Worm (Caenorhabditis elegans): Measurements from ENCODE around the gene F31E3.6.

F31E3.6 gene

ce11 chrIII:6946382-6946781 is 35.5 kb upstream of the F31E3.6 start, which contains the start of gene let-711:
TSS of gene let-711 (plus strand) at chrIII:6946718.
- TF ChIP-seq pqm-1 (tag; optimal IDR thresholded peaks at IDR 0.05): no peak
- no peak for TF ChIP-seq unc-3 (GFP tag; conservative IDR thresholded peaks at IDR 0.05)
- no peak for TF ChIP-seq unc-3 (tag; optimal IDR thresholded peaks at IDR 0.05)
- TF ChIP-seq pros-1 (tag; optimal IDR thresholded peaks at IDR 0.05): no peak
- no peak for TF ChIP-seq mec-3 (tag; optimal IDR thresholded peaks at IDR 0.05; ENCODE audit: borderline replicate concordance)
- TF ChIP-seq fax-1 (tag; optimal IDR thresholded peaks at IDR 0.05): no peak
- no peak for TF ChIP-seq ceh-6 (GFP tag; optimal IDR thresholded peaks at IDR 0.05)
- TF ChIP-seq tbx-2 (tag; optimal IDR thresholded peaks at IDR 0.05): no peak
- no peak for TF ChIP-seq hlh-13 (GFP tag; optimal IDR thresholded peaks at IDR 0.05)
- no peak for TF ChIP-seq ceh-2 (tag; optimal IDR thresholded peaks at IDR 0.05)
- TF ChIP-seq eyg-1 (tag; optimal IDR thresholded peaks at IDR 0.05): no peak
- no peak for TF ChIP-seq C08G9.2 (tag; optimal IDR thresholded peaks at IDR 0.05)
- no peak for TF ChIP-seq sox-2 (GFP tag; IDR thresholded peaks at IDR 0.05)
- TF ChIP-seq fkh-10 (GFP tag; optimal IDR thresholded peaks at IDR 0.05): no peak
- TF ChIP-seq K09A11.1 (tag; optimal IDR thresholded peaks at IDR 0.05; ENCODE audit: insufficient read depth): no peak
- TF ChIP-seq ama-1 (optimal IDR thresholded peaks at IDR 0.05): no peak

ce11 chrIII:6947896-6948295 is 34.0 kb upstream of the F31E3.6 start:
- TF ChIP-seq ceh-19 (GFP tag; optimal IDR thresholded peaks at IDR 0.05): no peak
- no peak for TF ChIP-seq pat-9 (tag; optimal IDR thresholded peaks at IDR 0.05)
- no peak for TF ChIP-seq sox-2 (GFP tag; IDR thresholded peaks at IDR 0.05)
- no peak for TF ChIP-seq fkh-10 (GFP tag; optimal IDR thresholded peaks at IDR 0.05)
- peak; percentile 33 for TF ChIP-seq tbx-2 (tag; optimal IDR thresholded peaks at IDR 0.05)
- no peak for TF ChIP-seq ceh-18 (tag; optimal IDR thresholded peaks at IDR 0.05)
- TF ChIP-seq ceh-45 (GFP tag; IDR thresholded peaks at IDR 0.05): no peak
- no peak for TF ChIP-seq pha-4 (tag; optimal IDR thresholded peaks at IDR 0.05)
- no peak for TF ChIP-seq gmeb-2 (tag; optimal IDR thresholded peaks at IDR 0.05)
- no peak for TF ChIP-seq hlh-6 (tag; optimal IDR thresholded peaks at IDR 0.05)
- no peak for TF ChIP-seq fkh-6 (tag; optimal IDR thresholded peaks at IDR 0.05)
- TF ChIP-seq ahr-1 (tag; optimal IDR thresholded peaks at IDR 0.05): no peak
- no peak for TF ChIP-seq che-1 (tag; optimal IDR thresholded peaks at IDR 0.05)
- TF ChIP-seq unc-55 (GFP tag; optimal IDR thresholded peaks at IDR 0.05): peak; percentile 57
- no peak for TF ChIP-seq odd-2 (tag; optimal IDR thresholded peaks at IDR 0.05)
- no peak for TF ChIP-seq fax-1 (tag; optimal IDR thresholded peaks at IDR 0.05)
- TF ChIP-seq eyg-1 (tag; optimal IDR thresholded peaks at IDR 0.05): no peak
- no peak for TF ChIP-seq C38D4.7 (GFP tag; optimal IDR thresholded peaks at IDR 0.05)
- no peak for TF ChIP-seq ceh-22 (tag; optimal IDR thresholded peaks at IDR 0.05)
- TF ChIP-seq lin-11 (tag; optimal IDR thresholded peaks at IDR 0.05): no peak
- no peak for TF ChIP-seq pros-1 (tag; optimal IDR thresholded peaks at IDR 0.05)
- TF ChIP-seq unc-42 (tag; optimal IDR thresholded peaks at IDR 0.05): no peak
- peak; percentile 28 for TF ChIP-seq nfya-1 (tag; optimal IDR thresholded peaks at IDR 0.05)
- no peak for TF ChIP-seq ceh-24 (tag; optimal IDR thresholded peaks at IDR 0.05)
- no peak for TF ChIP-seq pqm-1 (tag; optimal IDR thresholded peaks at IDR 0.05)
- no peak for TF ChIP-seq unc-3 (GFP tag; conservative IDR thresholded peaks at IDR 0.05)
- no peak for TF ChIP-seq unc-3 (tag; optimal IDR thresholded peaks at IDR 0.05)
- TF ChIP-seq elt-4 (tag; optimal IDR thresholded peaks at IDR 0.05): no peak
- TF ChIP-seq ceh-6 (GFP tag; optimal IDR thresholded peaks at IDR 0.05): no peak
- no peak for TF ChIP-seq K02D7.2 (tag; optimal IDR thresholded peaks at IDR 0.05)
- TF ChIP-seq tbx-7 (tag; optimal IDR thresholded peaks at IDR 0.05): no peak
- no peak for TF ChIP-seq rnt-1 (tag; optimal IDR thresholded peaks at IDR 0.05)
- no peak for TF ChIP-seq K09A11.1 (tag; optimal IDR thresholded peaks at IDR 0.05; ENCODE audit: insufficient read depth)
- no peak for TF ChIP-seq ceh-14 (tag; optimal IDR thresholded peaks at IDR 0.05)
- no peak for TF ChIP-seq ets-4 (tag; optimal IDR thresholded peaks at IDR 0.05)
- no peak for TF ChIP-seq Y22D7AL.16 (tag; optimal IDR thresholded peaks at IDR 0.05)
- TF ChIP-seq pha-2 (tag; optimal IDR thresholded peaks at IDR 0.05): no peak
- TF ChIP-seq ceh-9 (tag; optimal IDR thresholded peaks at IDR 0.05): no peak
- peak; percentile 31 for TF ChIP-seq pax-1 (tag; optimal IDR thresholded peaks at IDR 0.05)
- TF ChIP-seq ztf-16 (tag; optimal IDR thresholded peaks at IDR 0.05): no peak
- peak; percentile 64 for TF ChIP-seq hlh-30 (tag; optimal IDR thresholded peaks at IDR 0.05; ENCODE audit: insufficient read depth)
- TF ChIP-seq ceh-34 (tag; optimal IDR thresholded peaks at IDR 0.05): no peak
- TF ChIP-seq elt-2 (tag; optimal IDR thresholded peaks at IDR 0.05): no peak
- no peak for TF ChIP-seq madf-2 (tag; optimal IDR thresholded peaks at IDR 0.05)

All from whole organism, late embryonic.